Worm (Caenorhabditis elegans): ENCODE measurements around the gene srh-257.
A peak's percentile ranks its signal among the peaks of the same experiment; 100 is the strongest.

Gene srh-257

DNA sequence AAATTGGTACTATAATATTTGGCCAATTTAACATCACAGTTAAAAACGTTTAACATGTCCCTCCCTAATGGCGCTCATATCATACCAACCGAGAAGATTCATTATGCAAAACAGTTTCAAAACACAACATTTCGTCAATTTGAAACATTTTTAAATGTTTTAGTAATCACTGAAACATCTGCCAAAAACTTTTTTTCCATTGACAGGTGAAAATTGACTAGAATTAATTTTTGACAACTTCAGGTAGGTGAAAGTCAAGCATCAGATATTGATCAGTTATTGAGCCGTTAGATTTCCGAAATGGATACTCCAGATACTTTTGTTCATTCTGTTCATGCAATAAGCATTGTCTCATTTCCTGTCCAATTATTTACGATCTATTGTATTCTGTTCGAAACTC lies at the start of gene srh-257:
Gene srh-257 (plus strand): TSS at position 301 of the 400 bp plus-strand sequence.
- TF ChIP-seq vab-7 (GFP tag; IDR thresholded peaks at IDR 0.05) (no peak), unc-39 (tag; optimal IDR thresholded peaks at IDR 0.05) (no peak), pqm-1 (tag; optimal IDR thresholded peaks at IDR 0.05) (no peak), ces-1 (GFP tag; optimal IDR thresholded peaks at IDR 0.05) (no peak), lin-15B (tag; optimal IDR thresholded peaks at IDR 0.05) (no peak), php-3 (GFP tag; IDR thresholded peaks at IDR 0.05) (no peak), fkh-10 (GFP tag; optimal IDR thresholded peaks at IDR 0.05) (no peak), daf-16 (GFP tag; optimal IDR thresholded peaks at IDR 0.05) (no peak), daf-16 (tag; optimal IDR thresholded peaks at IDR 0.05) (no peak), hmg-1.1 (GFP tag; IDR thresholded peaks at IDR 0.05) (no peak), ama-1 (optimal IDR thresholded peaks at IDR 0.05) (no peak), ceh-20 (GFP tag; IDR thresholded peaks at IDR 0.05) (no peak), zfp-3 (GFP tag; conservative IDR thresholded peaks at IDR 0.05) (no peak), tag-97 (GFP tag; IDR thresholded peaks at IDR 0.05) (no peak), mxl-2 (GFP tag; conservative IDR thresholded peaks at IDR 0.05) (no peak), dmd-9 (GFP tag; IDR thresholded peaks at IDR 0.05) (no peak), pha-4 (GFP tag; IDR thresholded peaks at IDR 0.05) (no peak), pha-4 (tag; optimal IDR thresholded peaks at IDR 0.05) (no peak), ceh-62 (tag; optimal IDR thresholded peaks at IDR 0.05) (no peak), daf-8 (GFP tag; IDR thresholded peaks at IDR 0.05) (no peak), nhr-10 (tag; optimal IDR thresholded peaks at IDR 0.05) (no peak)

DNA sequence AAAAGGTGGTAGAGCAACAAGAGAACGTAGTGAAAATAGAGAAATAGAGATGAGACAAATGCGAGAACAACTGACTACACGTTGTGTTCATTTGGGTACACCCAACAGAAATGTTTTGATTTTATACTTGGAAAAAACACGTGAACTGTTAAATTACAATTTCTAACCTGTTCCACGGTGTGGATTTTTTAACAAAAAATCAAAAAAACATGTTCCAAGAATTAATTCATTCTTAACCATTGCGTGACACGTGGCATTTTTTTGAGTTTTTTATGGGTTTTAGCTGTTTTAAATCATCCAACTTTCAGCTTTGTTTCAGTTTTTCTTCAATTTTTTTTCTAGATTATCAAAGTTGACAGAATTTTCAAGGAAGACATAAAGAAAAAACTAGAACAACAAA lies 45.6 kb upstream of the srh-257 start, which contains the start of gene ech-1.1:
Gene ech-1.1 (minus strand): TSS at position 101 of the 400 bp plus-strand sequence.
- peak; percentile 14 for TF ChIP-seq nhr-28 (tag; optimal IDR thresholded peaks at IDR 0.05)

DNA sequence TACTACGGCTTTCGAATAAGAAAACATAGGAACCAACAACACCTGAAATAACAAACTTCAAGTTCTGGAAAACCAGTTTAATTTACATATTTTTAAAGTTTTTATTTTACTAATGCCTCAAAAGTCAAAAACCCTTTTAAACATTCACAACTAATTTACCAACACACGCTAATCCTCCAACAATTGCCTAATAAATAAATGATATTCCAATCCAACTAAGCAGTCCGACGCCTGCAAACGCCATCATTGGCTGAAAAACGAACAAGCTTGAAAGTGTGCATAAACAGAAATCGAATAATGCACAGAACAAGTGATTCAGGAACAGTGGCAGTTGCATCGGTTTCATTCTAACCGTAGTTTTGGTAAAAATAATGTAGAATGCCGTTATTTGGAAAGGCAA lies 39.3 kb upstream of the srh-257 start:
- TF ChIP-seq pha-4 (GFP tag; IDR thresholded peaks at IDR 0.05) (no peak), pha-4 (tag; optimal IDR thresholded peaks at IDR 0.05) (no peak), unc-62 (GFP tag; optimal IDR thresholded peaks at IDR 0.05 in 1 of 2) (peak in 1 of 2 experiments; percentile 95), unc-62 (tag; optimal IDR thresholded peaks at IDR 0.05) (no peak)

DNA sequence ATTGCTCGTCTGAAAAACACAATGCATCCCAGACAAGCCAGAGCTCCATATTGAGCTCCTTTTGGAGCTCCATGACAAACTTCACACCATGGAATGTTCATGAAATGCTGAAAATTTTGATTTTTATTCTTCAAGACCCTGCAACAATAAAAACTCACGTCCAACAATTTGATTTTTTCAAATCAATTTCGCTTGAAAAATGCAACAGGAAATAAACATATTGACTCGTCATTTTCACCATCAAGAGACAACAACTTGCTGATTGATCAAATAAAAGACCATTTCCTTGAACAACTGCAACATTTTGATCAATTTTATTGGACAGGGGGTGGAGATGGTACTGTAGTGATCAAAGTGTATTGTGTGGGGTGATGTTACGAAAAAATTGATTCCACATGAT lies 37.3 kb upstream of the srh-257 start, which contains the start of gene nhr-269:
Gene nhr-269 (minus strand): TSS at position 101 of the 400 bp plus-strand sequence.
- no peak for TF ChIP-seq Y105C5A.15 (GFP tag; IDR thresholded peaks at IDR 0.05)
- TF ChIP-seq nhr-77 (tag; optimal IDR thresholded peaks at IDR 0.05) = no peak
- no peak for TF ChIP-seq mdt-29 (GFP tag; IDR thresholded peaks at IDR 0.05)
- no peak for TF ChIP-seq zag-1 (tag; optimal IDR thresholded peaks at IDR 0.05)
- no peak for TF ChIP-seq ceh-44 (GFP tag; IDR thresholded peaks at IDR 0.05)
- no peak for TF ChIP-seq skn-1 (tag; optimal IDR thresholded peaks at IDR 0.05)
- TF ChIP-seq pha-4 (GFP tag; IDR thresholded peaks at IDR 0.05) = no peak
- TF ChIP-seq pha-4 (tag; optimal IDR thresholded peaks at IDR 0.05) = no peak
- no peak for TF ChIP-seq ZK546.5 (tag; optimal IDR thresholded peaks at IDR 0.05)
- no peak for TF ChIP-seq F49E8.2 (tag; optimal IDR thresholded peaks at IDR 0.05; ENCODE audit: borderline replicate concordance)
- no peak for TF ChIP-seq saeg-2 (GFP tag; IDR thresholded peaks at IDR 0.05)

DNA sequence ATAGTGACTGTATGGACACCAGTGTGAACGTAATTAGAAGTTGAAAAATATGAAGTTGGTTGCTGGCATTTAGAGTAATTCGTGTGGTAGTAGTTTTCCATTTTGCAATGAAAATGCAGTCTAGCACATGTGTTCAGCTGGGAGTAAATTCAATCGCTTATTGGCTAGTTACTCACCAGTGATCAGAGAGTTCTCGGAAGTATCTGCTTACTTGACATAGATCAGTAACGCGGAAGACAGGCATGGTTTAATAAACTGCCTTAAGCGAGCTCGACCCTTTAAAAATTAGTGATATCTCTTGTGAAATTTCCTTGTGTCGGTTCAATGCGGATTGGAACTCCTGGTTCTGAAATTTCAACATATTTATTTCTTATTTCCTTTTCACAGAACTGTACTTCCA lies 30.8 kb upstream of the srh-257 start, which contains the start of gene srh-52:
Gene srh-52 (minus strand): TSS at position 101 of the 400 bp plus-strand sequence.
- TF ChIP-seq ZK546.5 (tag; optimal IDR thresholded peaks at IDR 0.05) (no peak), dmd-6 (GFP tag; IDR thresholded peaks at IDR 0.05) (no peak), nhr-77 (tag; optimal IDR thresholded peaks at IDR 0.05) (no peak), aly-2 (tag; optimal IDR thresholded peaks at IDR 0.05) (no peak), skn-1 (tag; optimal IDR thresholded peaks at IDR 0.05) (no peak), dmd-8 (GFP tag; IDR thresholded peaks at IDR 0.05) (no peak), Y48G9A.11 (GFP tag; IDR thresholded peaks at IDR 0.05) (no peak), tra-1 (GFP tag; IDR thresholded peaks at IDR 0.05) (no peak), hmg-1.1 (GFP tag; IDR thresholded peaks at IDR 0.05) (no peak), jun-1 (tag; optimal IDR thresholded peaks at IDR 0.05) (no peak), unc-39 (tag; optimal IDR thresholded peaks at IDR 0.05) (no peak)

All from whole organism, L4 larva.